Worm (Caenorhabditis elegans) whole organism, late embryonic: ENCODE measurements around the gene F44F4.3.

Experiments used
- F13H6.1 ChIP-seq: sonication (generic microtip); optimal IDR thresholded peaks from 2 replicates; lab custom pipeline; 2016; ENCODE audit warnings: missing genetic modification characterization, missing compliant biosample characterization
- K02D7.2 ChIP-seq: sonication (generic microtip); optimal IDR thresholded peaks from 2 replicates; lab custom pipeline; 2017; ENCODE audit warnings: mild to moderate bottlenecking, missing genetic modification characterization, missing compliant biosample characterization
- ama-1 ChIP-seq: fragments of 150-350 bp; optimal IDR thresholded peaks from 2 replicates; lab custom pipeline; 2014
- ceh-30 ChIP-seq: fragments of 150-350 bp; optimal IDR thresholded peaks from 2 replicates; lab custom pipeline; 2014; ENCODE audit warnings: missing biosample characterization, missing genetic modification characterization
- ceh-31 ChIP-seq: sonication (generic microtip); optimal IDR thresholded peaks from 2 replicates; lab custom pipeline; 2016; ENCODE audit warnings: missing genetic modification characterization, missing compliant biosample characterization
- ceh-45 ChIP-seq: fragments of 200-800 bp; sonication (Bioruptor generic); IDR thresholded peaks from 2 replicates; pipeline ENCODE4 v1.3.6; 2022; ENCODE audit warnings: missing genetic modification reagents, missing genetic modification characterization, missing compliant biosample characterization
- ceh-9 ChIP-seq: sonication (generic microtip); optimal IDR thresholded peaks from 2 replicates; lab custom pipeline; 2016; ENCODE audit warnings: mild to moderate bottlenecking, missing genetic modification characterization, inconsistent platforms, missing compliant biosample characterization
- hlh-30 ChIP-seq: sonication (generic microtip); optimal IDR thresholded peaks from 2 replicates; lab custom pipeline; 2017; ENCODE audit warnings: antibody characterized with exemption, missing genetic modification characterization, missing compliant biosample characterization; ENCODE audit not compliant: insufficient read depth
- pat-9 ChIP-seq: fragments of 200-800 bp; sonication (Bioruptor generic); optimal IDR thresholded peaks from 2 replicates; lab custom pipeline; 2018; ENCODE audit warnings: mild to moderate bottlenecking, missing genetic modification characterization, moderate library complexity, missing compliant biosample characterization
- pax-1 ChIP-seq: fragments of 150-350 bp; optimal IDR thresholded peaks from 2 replicates; lab custom pipeline; 2014; ENCODE audit warnings: missing biosample characterization, missing genetic modification characterization
- sox-4 ChIP-seq: sonication (generic microtip); optimal IDR thresholded peaks from 2 replicates; lab custom pipeline; 2017; ENCODE audit warnings: mild to moderate bottlenecking, missing genetic modification characterization, inconsistent platforms, missing compliant biosample characterization
- syd-9 ChIP-seq: sonication (generic microtip); optimal IDR thresholded peaks from 2 replicates; lab custom pipeline; 2016; ENCODE audit warnings: mild to moderate bottlenecking, missing genetic modification characterization, moderate library complexity, missing compliant biosample characterization
- ztf-16 ChIP-seq: sonication (generic microtip); optimal IDR thresholded peaks from 2 replicates; lab custom pipeline; 2017; ENCODE audit warnings: missing genetic modification characterization, missing compliant biosample characterization

DNA sequence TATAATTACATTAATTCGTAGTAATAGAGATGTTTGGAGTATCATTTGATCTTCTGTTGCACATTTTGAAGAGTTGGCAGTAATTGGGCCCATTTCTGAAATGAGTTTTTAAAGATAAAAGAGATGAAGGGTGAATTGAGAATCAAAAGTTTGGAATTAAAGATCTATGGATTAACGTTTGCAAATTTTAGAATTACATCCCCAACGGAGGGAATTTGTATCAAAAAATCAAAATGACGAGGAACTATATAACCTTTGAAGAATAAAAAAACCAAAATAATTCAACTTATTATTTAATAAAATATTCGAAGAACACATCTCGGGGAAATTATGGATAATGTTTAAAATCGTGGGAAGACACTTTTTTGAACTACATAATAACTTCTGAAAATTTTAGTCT lies 9.3 kb upstream of the F44F4.3 start, which contains the start of gene sra-10:
- TF ChIP-seq ceh-31 (tag; lab: Kevin White, UChicago) (no peak), F13H6.1 (tag; lab: Kevin White, UChicago) (no peak), pax-1 (tag; lab: Kevin White, UChicago) (no peak), ama-1 (lab: Kevin White, UChicago) (no peak), sox-4 (tag; lab: Kevin White, UChicago) (no peak), K02D7.2 (tag; lab: Kevin White, UChicago) (no peak), ceh-45 (no peak), syd-9 (tag; lab: Kevin White, UChicago) (no peak), ceh-9 (tag; lab: Kevin White, UChicago) (no peak), hlh-30 (tag; lab: Kevin White, UChicago) (no peak), pat-9 (no peak), ceh-30 (tag; lab: Kevin White, UChicago) (no peak), ztf-16 (tag; lab: Kevin White, UChicago) (no peak)
